Worm (Caenorhabditis elegans) whole organism, late embryonic: ENCODE results near the gene F44F4.15.

Experiments used
- C38D4.7 ChIP-seq: fragments of 200-800 bp; sonication (Bioruptor generic); optimal IDR thresholded peaks from 2 replicates; lab custom pipeline; 2018; ENCODE audit warnings: mild to moderate bottlenecking, missing genetic modification characterization, moderate library complexity, missing compliant biosample characterization
- K09A11.1 ChIP-seq: sonication (generic microtip); optimal IDR thresholded peaks from 2 replicates; lab custom pipeline; 2017; ENCODE audit warnings: antibody characterized with exemption, mild to moderate bottlenecking, missing genetic modification characterization, missing compliant biosample characterization; ENCODE audit not compliant: insufficient read depth
- ama-1 ChIP-seq: fragments of 150-350 bp; optimal IDR thresholded peaks from 2 replicates; lab custom pipeline; 2014
- ceh-18 ChIP-seq: sonication (generic microtip); optimal IDR thresholded peaks from 2 replicates; lab custom pipeline; 2016; ENCODE audit warnings: missing genetic modification characterization, missing compliant biosample characterization
- ceh-19 ChIP-seq: fragments of 200-800 bp; sonication (Bioruptor generic); optimal IDR thresholded peaks from 2 replicates; lab custom pipeline; 2018; ENCODE audit warnings: mild to moderate bottlenecking, missing genetic modification characterization, missing compliant biosample characterization
- ceh-2 ChIP-seq: sonication (generic microtip); optimal IDR thresholded peaks from 2 replicates; lab custom pipeline; 2016; ENCODE audit warnings: missing genotype, missing genetic modification characterization, missing compliant biosample characterization
- ceh-22 ChIP-seq: sonication (generic microtip); optimal IDR thresholded peaks from 2 replicates; lab custom pipeline; 2017; ENCODE audit warnings: missing biosample characterization, missing genetic modification characterization
- ceh-24 ChIP-seq: sonication (generic microtip); optimal IDR thresholded peaks from 2 replicates; lab custom pipeline; 2016; ENCODE audit warnings: mild to moderate bottlenecking, missing genetic modification characterization, missing compliant biosample characterization
- ceh-30 ChIP-seq: fragments of 150-350 bp; optimal IDR thresholded peaks from 2 replicates; lab custom pipeline; 2014; ENCODE audit warnings: missing biosample characterization, missing genetic modification characterization
- ceh-45 ChIP-seq: fragments of 200-800 bp; sonication (Bioruptor generic); IDR thresholded peaks from 2 replicates; pipeline ENCODE4 v1.3.6; 2022; ENCODE audit warnings: missing genetic modification reagents, missing genetic modification characterization, missing compliant biosample characterization
- ceh-48 ChIP-seq: sonication (generic microtip); optimal IDR thresholded peaks from 2 replicates; lab custom pipeline; 2016; ENCODE audit warnings: missing genetic modification characterization, inconsistent platforms, missing compliant biosample characterization
- ceh-6 ChIP-seq: fragments of 200-800 bp; sonication (Bioruptor generic); optimal IDR thresholded peaks from 2 replicates; lab custom pipeline; 2018; ENCODE audit warnings: mild to moderate bottlenecking, missing genetic modification characterization, missing compliant biosample characterization
- che-1 ChIP-seq: sonication (generic microtip); optimal IDR thresholded peaks from 2 replicates; lab custom pipeline; 2016; ENCODE audit warnings: mild to moderate bottlenecking, missing genetic modification characterization, missing compliant biosample characterization
- dmd-4 ChIP-seq: sonication (generic microtip); optimal IDR thresholded peaks from 2 replicates; lab custom pipeline; 2016; ENCODE audit warnings: borderline replicate concordance, missing genetic modification characterization, missing compliant biosample characterization
- dve-1 ChIP-seq: sonication (generic microtip); optimal IDR thresholded peaks from 2 replicates; lab custom pipeline; 2017; ENCODE audit warnings: antibody characterized with exemption, mild to moderate bottlenecking, missing genetic modification characterization, missing compliant biosample characterization
- elt-2 ChIP-seq: sonication (generic microtip); optimal IDR thresholded peaks from 2 replicates; lab custom pipeline; 2016; ENCODE audit warnings: missing genetic modification reagents, missing genetic modification characterization, missing compliant biosample characterization
- elt-4 ChIP-seq: sonication (generic microtip); optimal IDR thresholded peaks from 2 replicates; lab custom pipeline; 2016; ENCODE audit warnings: missing genetic modification characterization, missing compliant biosample characterization
- ets-4 ChIP-seq: sonication (generic microtip); optimal IDR thresholded peaks from 2 replicates; lab custom pipeline; 2016; ENCODE audit warnings: missing genetic modification characterization, missing compliant biosample characterization
- fkh-6 ChIP-seq: sonication (generic microtip); optimal IDR thresholded peaks from 2 replicates; lab custom pipeline; 2016; ENCODE audit warnings: missing genetic modification characterization, missing compliant biosample characterization
- gmeb-2 ChIP-seq: sonication (generic microtip); optimal IDR thresholded peaks from 2 replicates; lab custom pipeline; 2016; ENCODE audit warnings: missing genetic modification characterization, inconsistent platforms, missing compliant biosample characterization
- hlh-15 ChIP-seq: sonication (generic microtip); optimal IDR thresholded peaks from 2 replicates; lab custom pipeline; 2016; ENCODE audit warnings: missing genetic modification characterization, missing compliant biosample characterization
- hlh-30 ChIP-seq: sonication (generic microtip); optimal IDR thresholded peaks from 2 replicates; lab custom pipeline; 2017; ENCODE audit warnings: antibody characterized with exemption, missing genetic modification characterization, missing compliant biosample characterization; ENCODE audit not compliant: insufficient read depth
- hlh-8 ChIP-seq: sonication (generic microtip); optimal IDR thresholded peaks from 2 replicates; lab custom pipeline; 2016; ENCODE audit warnings: missing genotype, missing genetic modification characterization, missing compliant biosample characterization
- lim-6 ChIP-seq: sonication (generic microtip); optimal IDR thresholded peaks from 2 replicates; lab custom pipeline; 2016; ENCODE audit warnings: missing genetic modification characterization, missing compliant biosample characterization
- madf-2 ChIP-seq: sonication (generic microtip); optimal IDR thresholded peaks from 2 replicates; lab custom pipeline; 2017; ENCODE audit warnings: missing genetic modification characterization, missing compliant biosample characterization
- mec-3 ChIP-seq: sonication (generic microtip); optimal IDR thresholded peaks from 2 replicates; lab custom pipeline; 2016; ENCODE audit warnings: borderline replicate concordance, missing genetic modification characterization, missing compliant biosample characterization
- nfya-1 ChIP-seq: sonication (generic microtip); optimal IDR thresholded peaks from 2 replicates; lab custom pipeline; 2017; ENCODE audit warnings: missing genetic modification characterization, mild to moderate bottlenecking, missing compliant biosample characterization, antibody characterized with exemption, moderate library complexity
- nhr-232 ChIP-seq: sonication (generic microtip); optimal IDR thresholded peaks from 2 replicates; lab custom pipeline; 2016; ENCODE audit warnings: missing genetic modification characterization, missing compliant biosample characterization
- odd-2 ChIP-seq: sonication (generic microtip); optimal IDR thresholded peaks from 2 replicates; lab custom pipeline; 2017; ENCODE audit warnings: antibody characterized with exemption, mild to moderate bottlenecking, missing genetic modification characterization, missing compliant biosample characterization
- pax-1 ChIP-seq: fragments of 150-350 bp; optimal IDR thresholded peaks from 2 replicates; lab custom pipeline; 2014; ENCODE audit warnings: missing biosample characterization, missing genetic modification characterization
- pha-4 ChIP-seq: fragments of 150-350 bp; optimal IDR thresholded peaks from 2 replicates; lab custom pipeline; 2018; ENCODE audit warnings: missing biosample characterization, missing genetic modification reagents, missing genetic modification characterization
- sox-4 ChIP-seq: sonication (generic microtip); optimal IDR thresholded peaks from 2 replicates; lab custom pipeline; 2017; ENCODE audit warnings: mild to moderate bottlenecking, missing genetic modification characterization, inconsistent platforms, missing compliant biosample characterization
- syd-9 ChIP-seq: sonication (generic microtip); optimal IDR thresholded peaks from 2 replicates; lab custom pipeline; 2016; ENCODE audit warnings: mild to moderate bottlenecking, missing genetic modification characterization, moderate library complexity, missing compliant biosample characterization
- tbx-2 ChIP-seq: sonication (generic microtip); optimal IDR thresholded peaks from 2 replicates; lab custom pipeline; 2016; ENCODE audit warnings: missing genetic modification characterization, missing compliant biosample characterization
- tbx-7 ChIP-seq: sonication (generic microtip); optimal IDR thresholded peaks from 2 replicates; lab custom pipeline; 2016; ENCODE audit warnings: missing genotype, missing genetic modification characterization, missing compliant biosample characterization
- unc-3 ChIP-seq, 2 experiments: fragments of 200-800 bp in 1 of 2; sonication (Bioruptor generic) in 1 of 2; sonication (generic microtip) in 1 of 2; conservative IDR thresholded peaks in 1 of 2; optimal IDR thresholded peaks in 1 of 2; 2 replicates each; pipeline versions ENCODE4 v1.3.6 to Lab custom; 2016 to 2022; ENCODE audit warnings: missing compliant biosample characterization in 2 of 2, missing genetic modification characterization in 2 of 2, missing genetic modification reagents in 1 of 2
- unc-42 ChIP-seq: sonication (generic microtip); optimal IDR thresholded peaks from 2 replicates; lab custom pipeline; 2016; ENCODE audit warnings: missing genotype, missing genetic modification characterization, missing compliant biosample characterization
- unc-55 ChIP-seq: sonication (generic microtip); optimal IDR thresholded peaks from 2 replicates; lab custom pipeline; 2017; ENCODE audit warnings: missing biosample characterization, missing genetic modification reagents, missing genetic modification characterization
- unc-86 ChIP-seq: sonication (generic microtip); optimal IDR thresholded peaks from 2 replicates; lab custom pipeline; 2016; ENCODE audit warnings: missing genetic modification characterization, missing compliant biosample characterization
- zip-5 ChIP-seq: sonication (generic microtip); optimal IDR thresholded peaks from 2 replicates; lab custom pipeline; 2016; ENCODE audit warnings: missing genetic modification characterization, missing compliant biosample characterization
- ztf-16 ChIP-seq: sonication (generic microtip); optimal IDR thresholded peaks from 2 replicates; lab custom pipeline; 2017; ENCODE audit warnings: missing genetic modification characterization, missing compliant biosample characterization

The F44F4.15 gene

ce11 chrII:10946848-10947247 is 32.4 kb downstream of the F44F4.15 start:
- TF ChIP-seq unc-3 (GFP tag; conservative IDR thresholded peaks at IDR 0.05; lab: Robert Waterston, UW) (no peak), unc-3 (tag; optimal IDR thresholded peaks at IDR 0.05; lab: Kevin White, UChicago) (no peak), ceh-48 (tag; lab: Kevin White, UChicago) (peak; percentile 35), unc-55 (GFP tag; lab: Kevin White, UChicago) (peak; percentile 78), unc-42 (tag; lab: Kevin White, UChicago) (peak; percentile 2), tbx-2 (peak; percentile 2), ceh-30 (no peak)

DNA sequence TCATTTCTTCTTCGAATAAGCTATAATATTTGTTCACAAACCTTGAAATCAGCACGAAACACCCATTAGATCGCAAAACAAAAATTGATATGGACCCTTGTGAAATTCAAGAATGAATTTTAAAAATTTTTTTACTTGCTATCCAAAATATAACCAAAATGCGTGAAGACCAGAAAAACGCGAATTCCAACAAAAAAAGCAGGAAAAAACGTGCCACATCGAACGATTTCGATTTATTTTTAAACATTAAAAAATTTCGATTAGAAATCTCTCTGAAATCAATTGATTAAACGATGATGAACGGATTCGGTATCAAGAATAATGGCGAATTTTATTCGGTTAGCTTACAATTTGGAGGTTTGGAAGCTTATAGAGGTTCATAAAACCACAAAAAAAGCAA is 32.9 kb downstream of the F44F4.15 start, which contains the start of the genes tceb-3 and gskl-1:
Gene tceb-3 (minus strand): TSS at position 101 of the 400 bp plus-strand sequence.
Gene gskl-1 (plus strand): TSS at position 243 of the 400 bp plus-strand sequence.
- no peak for TF ChIP-seq hlh-8 (tag; lab: Kevin White, UChicago)
- no peak for TF ChIP-seq elt-4 (tag; lab: Kevin White, UChicago)
- no peak for TF ChIP-seq pha-4
- TF ChIP-seq K09A11.1 (tag; lab: Kevin White, UChicago): no peak
- no peak for TF ChIP-seq ceh-6
- TF ChIP-seq ceh-45 (GFP tag; lab: Robert Waterston, UW): no peak
- no peak for TF ChIP-seq unc-86 (tag; lab: Kevin White, UChicago)
- no peak for TF ChIP-seq madf-2 (tag; lab: Kevin White, UChicago)
- no peak for TF ChIP-seq ceh-24 (tag; lab: Kevin White, UChicago)
- TF ChIP-seq ceh-19 (GFP tag; lab: Kevin White, UChicago): no peak
- no peak for TF ChIP-seq ceh-2 (tag; lab: Kevin White, UChicago)
- no peak for TF ChIP-seq ets-4 (tag; lab: Kevin White, UChicago)
- no peak for TF ChIP-seq odd-2 (tag; lab: Kevin White, UChicago)

- TF ChIP-seq elt-2 (tag; lab: Kevin White, UChicago) (no peak), ama-1 (lab: Kevin White, UChicago) (no peak), fkh-6 (no peak), hlh-15 (no peak), pax-1 (peak; percentile 19)
Observed at ce11 chrII:10948236-10949025, 34.0 kb downstream of the F44F4.15 start.

DNA sequence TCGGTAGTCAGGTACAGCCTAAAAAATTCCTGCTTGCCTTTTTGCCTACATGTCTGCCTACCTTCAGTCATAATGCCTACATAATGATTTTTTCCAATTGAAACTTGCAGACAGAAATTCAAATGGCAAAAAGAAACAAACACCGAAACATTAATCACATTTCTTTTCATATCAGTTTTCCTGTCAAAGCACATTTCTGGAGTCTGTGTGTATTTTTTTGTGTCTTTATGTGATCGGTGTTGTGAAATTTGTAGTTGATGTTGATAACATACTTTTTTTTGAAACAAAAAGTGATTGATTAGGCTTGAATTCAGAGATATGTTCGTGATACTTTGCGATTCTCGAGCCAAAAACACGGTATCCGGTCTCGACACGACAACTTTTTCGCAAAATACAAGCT is 34.9 kb downstream of the F44F4.15 start:
- TF ChIP-seq hlh-30 (tag; lab: Kevin White, UChicago) (no peak), mec-3 (tag; lab: Kevin White, UChicago) (no peak), pha-4 (no peak), unc-42 (tag; lab: Kevin White, UChicago) (no peak), C38D4.7 (no peak)
- TF ChIP-seq, all 69 proteins: peak for 0

ce11 chrII:10950107-10950679 is 35.7 kb downstream of the F44F4.15 start, which contains the start of gene gst-5:
Gene gst-5 (plus strand): TSS chrII:10950352.
- no peak for TF ChIP-seq zip-5 (tag; lab: Kevin White, UChicago)
- TF ChIP-seq nfya-1 (tag; lab: Kevin White, UChicago): peak; percentile 12
- no peak for TF ChIP-seq syd-9 (tag; lab: Kevin White, UChicago)
- no peak for TF ChIP-seq gmeb-2 (tag; lab: Kevin White, UChicago)
- no peak for TF ChIP-seq ceh-22 (tag; lab: Kevin White, UChicago)
- TF ChIP-seq sox-4 (tag; lab: Kevin White, UChicago): no peak
- TF ChIP-seq tbx-7: no peak
- TF ChIP-seq ceh-18 (tag; lab: Kevin White, UChicago): peak; percentile 29
- no peak for TF ChIP-seq nhr-232 (tag; lab: Kevin White, UChicago)
- TF ChIP-seq ceh-48 (tag; lab: Kevin White, UChicago): no peak
- no peak for TF ChIP-seq hlh-15
- TF ChIP-seq elt-4 (tag; lab: Kevin White, UChicago): no peak
- no peak for TF ChIP-seq pha-4
- TF ChIP-seq ama-1 (lab: Kevin White, UChicago): no peak
- no peak for TF ChIP-seq ztf-16 (tag; lab: Kevin White, UChicago)
- TF ChIP-seq lim-6: no peak
- TF ChIP-seq ceh-30: no peak
- TF ChIP-seq madf-2 (tag; lab: Kevin White, UChicago): no peak
- TF ChIP-seq mec-3 (tag; lab: Kevin White, UChicago): no peak
- TF ChIP-seq che-1 (tag; lab: Kevin White, UChicago): no peak
- no peak for TF ChIP-seq unc-86 (tag; lab: Kevin White, UChicago)
- peak; percentile 50 for TF ChIP-seq unc-55 (GFP tag; lab: Kevin White, UChicago)
- TF ChIP-seq ceh-6: no peak
- TF ChIP-seq dve-1 (tag; lab: Kevin White, UChicago): peak; percentile 28
- TF ChIP-seq pax-1: no peak
- TF ChIP-seq dmd-4 (tag; lab: Kevin White, UChicago): no peak
